Worm (Caenorhabditis elegans): ENCODE data around the gene mtx-2.

mtx-2 gene

DNA sequence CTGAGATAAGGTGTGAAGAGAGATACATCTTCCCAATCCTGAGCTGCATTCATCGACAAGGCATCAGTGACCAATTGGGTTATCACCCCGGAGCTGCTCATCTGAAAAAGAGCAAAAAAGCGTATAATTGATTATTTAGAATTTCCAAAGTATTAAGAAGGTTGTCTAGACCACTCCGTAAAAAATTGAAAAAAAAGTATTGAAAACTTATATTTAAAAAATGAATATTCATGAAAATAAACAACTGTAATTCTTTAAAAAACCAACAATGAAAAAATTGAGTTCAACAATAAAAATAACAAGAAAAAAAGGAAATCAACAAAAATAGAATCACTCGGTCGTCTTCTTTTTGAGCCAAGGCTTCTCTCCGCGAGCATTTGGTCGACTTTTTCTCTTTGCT, at the start of gene mtx-2:
mtx-2 (minus strand) TSS at position 101 of the 400 bp plus-strand sequence.
- TF ChIP-seq ztf-29 (GFP tag; IDR thresholded peaks at IDR 0.05) (no peak), cog-1 (tag; optimal IDR thresholded peaks at IDR 0.05) (no peak), tab-1 (GFP tag; IDR thresholded peaks at IDR 0.05) (no peak), flt-1 (GFP tag; IDR thresholded peaks at IDR 0.05) (no peak), med-1 (GFP tag; optimal IDR thresholded peaks at IDR 0.05; ENCODE audit: insufficient read depth) (no peak)

DNA sequence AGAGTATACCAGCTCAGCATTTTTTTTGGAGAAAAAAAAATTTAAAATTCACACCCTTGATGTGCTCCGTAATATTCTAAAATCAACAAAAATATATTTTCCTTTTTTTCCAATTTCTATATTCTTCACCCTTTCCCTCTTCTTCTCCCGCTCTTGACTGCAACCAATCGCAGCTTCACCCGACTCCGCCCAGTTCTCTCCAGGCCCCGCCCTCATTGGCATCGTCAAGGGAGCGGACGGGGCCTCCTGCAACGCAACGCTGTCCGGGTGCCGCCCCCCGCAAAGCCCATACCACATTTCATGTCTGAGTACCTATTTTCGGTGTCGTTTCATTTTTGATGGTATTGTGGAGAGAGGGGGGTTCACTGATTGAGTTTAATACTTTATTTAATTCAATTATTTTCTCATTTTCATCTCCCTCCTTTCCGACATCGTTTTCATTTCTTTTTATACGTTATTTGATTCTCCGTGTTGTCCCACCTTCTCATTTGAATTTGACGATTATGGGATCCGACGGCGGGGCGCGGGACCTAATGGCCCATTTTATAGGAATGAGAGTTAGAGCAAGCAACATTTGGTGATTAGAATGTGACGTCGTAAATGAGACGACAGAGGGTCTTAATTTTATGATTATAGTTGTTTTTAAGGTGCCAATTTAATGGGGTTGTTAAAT, 48.9 kb upstream of the mtx-2 start:
- TF ChIP-seq ztf-23 (GFP tag; IDR thresholded peaks at IDR 0.05), result peak; percentile 40; the same call in 1 of the 2 replicates
- no peak for TF ChIP-seq flt-1 (GFP tag; IDR thresholded peaks at IDR 0.05)

DNA sequence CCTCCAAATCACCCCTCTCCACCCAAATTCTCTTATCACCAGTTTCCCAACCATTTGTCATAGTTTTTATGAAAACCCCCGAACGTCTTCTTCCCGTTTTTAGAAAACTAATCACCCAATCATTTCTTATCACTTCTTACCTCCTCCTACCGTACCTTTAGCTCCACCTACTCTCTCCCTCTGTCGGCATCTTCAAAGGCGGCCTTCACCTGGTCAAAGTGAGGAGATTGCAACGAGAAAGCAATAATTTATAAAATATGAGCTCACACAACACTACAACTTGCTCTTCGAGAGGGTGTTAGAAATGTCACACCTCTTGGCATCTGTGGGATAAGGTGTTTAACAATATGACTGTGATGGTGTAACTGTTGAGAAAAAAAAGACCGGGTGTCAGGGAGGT, 45.6 kb upstream of the mtx-2 start:
- TF ChIP-seq T22C8.4 (GFP tag; IDR thresholded peaks at IDR 0.05), result no peak
- no peak for TF ChIP-seq ztf-29 (GFP tag; IDR thresholded peaks at IDR 0.05)
- TF ChIP-seq flt-1 (GFP tag; IDR thresholded peaks at IDR 0.05), result no peak
- no peak for TF ChIP-seq cog-1 (tag; optimal IDR thresholded peaks at IDR 0.05)
- TF ChIP-seq ztf-23 (GFP tag; IDR thresholded peaks at IDR 0.05), result no peak
- no peak for TF ChIP-seq ref-1 (GFP tag; conservative IDR thresholded peaks at IDR 0.05)
- TF ChIP-seq med-1 (GFP tag; optimal IDR thresholded peaks at IDR 0.05; ENCODE audit: insufficient read depth), result no peak
- no peak for TF ChIP-seq klf-2 (GFP tag; conservative IDR thresholded peaks at IDR 0.05)
- no peak for TF ChIP-seq tab-1 (GFP tag; IDR thresholded peaks at IDR 0.05)

DNA sequence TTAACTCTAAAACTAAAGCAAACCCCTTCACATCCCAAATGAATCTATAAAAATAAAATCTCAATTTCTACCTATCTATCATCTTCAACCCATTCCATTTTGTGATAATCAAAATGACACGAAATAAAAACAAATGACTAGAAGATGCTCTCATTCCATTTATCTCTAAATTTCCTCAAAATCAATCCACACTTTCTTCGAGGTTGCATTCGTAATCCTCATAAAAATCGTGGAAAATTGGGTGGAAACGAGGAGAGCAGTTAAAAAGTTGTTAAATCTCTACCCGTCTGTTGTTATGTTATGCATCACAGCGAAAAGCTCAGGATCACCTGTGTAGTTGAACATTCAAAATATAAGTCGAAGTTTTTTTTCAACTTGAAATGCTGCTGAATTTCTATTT, 43.5 kb upstream of the mtx-2 start:
- TF ChIP-seq klf-2 (GFP tag; conservative IDR thresholded peaks at IDR 0.05) (no peak), flt-1 (GFP tag; IDR thresholded peaks at IDR 0.05) (no peak), ztf-29 (GFP tag; IDR thresholded peaks at IDR 0.05) (no peak), med-1 (GFP tag; optimal IDR thresholded peaks at IDR 0.05; ENCODE audit: insufficient read depth) (no peak), T22C8.4 (GFP tag; IDR thresholded peaks at IDR 0.05) (no peak), ztf-23 (GFP tag; IDR thresholded peaks at IDR 0.05) (no peak), tab-1 (GFP tag; IDR thresholded peaks at IDR 0.05) (no peak), cog-1 (tag; optimal IDR thresholded peaks at IDR 0.05) (no peak), ref-1 (GFP tag; conservative IDR thresholded peaks at IDR 0.05) (no peak)

DNA sequence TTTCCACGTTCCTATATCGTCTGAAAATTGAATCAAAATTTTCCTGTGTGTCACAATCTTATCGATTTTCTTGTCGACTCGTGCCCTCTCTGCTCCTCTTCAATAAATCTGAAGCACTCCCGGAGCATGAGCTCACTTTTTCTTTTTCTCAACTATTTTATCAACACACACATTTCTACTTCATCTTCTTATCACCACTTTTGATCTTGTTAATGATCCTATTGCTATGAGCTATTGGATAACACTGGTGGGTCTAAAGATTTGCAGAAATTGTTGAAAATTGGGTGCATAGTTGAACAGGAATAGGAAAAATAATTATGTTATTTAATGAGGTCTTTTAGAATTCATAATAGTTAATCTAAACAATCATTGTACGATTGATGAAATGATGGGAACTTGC, 41.9 kb upstream of the mtx-2 start:
- TF ChIP-seq med-1 (GFP tag; optimal IDR thresholded peaks at IDR 0.05; ENCODE audit: insufficient read depth) (no peak), tab-1 (GFP tag; IDR thresholded peaks at IDR 0.05) (no peak)

DNA sequence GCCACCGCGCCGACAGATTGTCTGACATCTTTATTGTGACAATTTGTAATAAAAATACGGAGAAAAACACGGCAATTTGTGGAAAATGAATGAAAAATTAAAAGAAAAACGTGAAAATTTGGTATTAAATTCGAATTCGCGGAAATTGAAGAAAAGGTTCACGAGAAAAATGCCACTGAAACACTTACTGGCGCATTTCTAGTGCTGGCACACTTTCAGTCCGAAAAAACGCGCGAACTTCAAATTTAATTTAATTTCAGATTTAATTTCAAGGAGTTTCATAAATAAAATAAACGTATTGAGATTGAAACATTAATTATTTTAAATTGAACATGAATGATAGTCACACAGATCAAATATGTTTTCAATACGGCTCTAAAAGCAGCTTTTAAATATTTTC, 31.9 kb upstream of the mtx-2 start, which contains the start of gene cyk-7:
cyk-7 (minus strand) TSS at position 99 of the 400 bp plus-strand sequence.
- no peak for TF ChIP-seq med-1 (GFP tag; optimal IDR thresholded peaks at IDR 0.05; ENCODE audit: insufficient read depth)
- TF ChIP-seq ztf-29 (GFP tag; IDR thresholded peaks at IDR 0.05), result no peak
- no peak for TF ChIP-seq tab-1 (GFP tag; IDR thresholded peaks at IDR 0.05)

DNA sequence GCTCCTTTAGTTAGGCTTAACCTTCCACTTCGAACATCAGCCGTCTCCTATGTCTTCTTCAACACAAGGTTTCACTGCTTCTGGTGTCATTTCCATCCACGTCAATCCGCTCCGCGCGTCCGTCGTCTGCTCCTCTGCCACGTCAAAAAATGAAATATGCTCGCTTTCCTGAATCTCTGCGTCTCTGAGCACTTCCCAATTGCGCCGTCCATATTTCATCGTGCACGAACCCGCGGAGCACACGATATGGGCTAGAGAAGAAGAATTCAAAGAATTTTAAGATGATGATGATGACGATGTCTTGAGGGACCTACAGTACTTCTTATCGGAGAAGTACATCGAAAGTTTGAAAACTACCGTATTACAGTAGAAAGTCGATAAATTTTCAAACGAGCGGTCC, 29.6 kb upstream of the mtx-2 start:
- no peak for TF ChIP-seq cog-1 (tag; optimal IDR thresholded peaks at IDR 0.05)
- TF ChIP-seq klf-2 (GFP tag; conservative IDR thresholded peaks at IDR 0.05), result no peak
- no peak for TF ChIP-seq med-1 (GFP tag; optimal IDR thresholded peaks at IDR 0.05; ENCODE audit: insufficient read depth)
- TF ChIP-seq ztf-23 (GFP tag; IDR thresholded peaks at IDR 0.05), result no peak
- TF ChIP-seq flt-1 (GFP tag; IDR thresholded peaks at IDR 0.05), result no peak
- no peak for TF ChIP-seq ztf-29 (GFP tag; IDR thresholded peaks at IDR 0.05)
- TF ChIP-seq ref-1 (GFP tag; conservative IDR thresholded peaks at IDR 0.05), result no peak
- no peak for TF ChIP-seq tab-1 (GFP tag; IDR thresholded peaks at IDR 0.05)
- no peak for TF ChIP-seq T22C8.4 (GFP tag; IDR thresholded peaks at IDR 0.05)

DNA sequence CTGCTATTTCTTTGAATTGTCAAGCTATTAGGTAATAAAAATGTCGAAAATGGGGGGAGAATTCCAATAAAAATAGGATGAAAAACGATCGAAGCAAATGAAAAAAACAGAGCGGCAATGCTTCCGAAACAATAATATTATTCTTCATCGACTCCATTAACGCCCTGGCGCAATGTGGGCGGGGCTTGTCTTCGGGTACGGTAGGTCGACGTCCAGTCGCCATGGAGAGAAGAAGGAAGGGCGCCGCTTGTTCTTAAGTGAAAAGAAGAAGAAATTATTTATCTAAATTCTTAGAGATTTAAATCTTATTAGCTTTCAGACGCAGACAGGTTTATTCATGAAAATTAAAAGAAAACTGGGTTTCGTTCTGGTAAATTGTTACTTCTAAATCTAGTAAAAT, 28.8 kb upstream of the mtx-2 start:
- TF ChIP-seq ztf-23 (GFP tag; IDR thresholded peaks at IDR 0.05) (no peak), ref-1 (GFP tag; conservative IDR thresholded peaks at IDR 0.05) (no peak), flt-1 (GFP tag; IDR thresholded peaks at IDR 0.05) (no peak), tab-1 (GFP tag; IDR thresholded peaks at IDR 0.05) (no peak), ztf-29 (GFP tag; IDR thresholded peaks at IDR 0.05) (no peak), T22C8.4 (GFP tag; IDR thresholded peaks at IDR 0.05) (no peak), med-1 (GFP tag; optimal IDR thresholded peaks at IDR 0.05; ENCODE audit: insufficient read depth) (no peak), cog-1 (tag; optimal IDR thresholded peaks at IDR 0.05) (no peak), klf-2 (GFP tag; conservative IDR thresholded peaks at IDR 0.05) (no peak)

DNA sequence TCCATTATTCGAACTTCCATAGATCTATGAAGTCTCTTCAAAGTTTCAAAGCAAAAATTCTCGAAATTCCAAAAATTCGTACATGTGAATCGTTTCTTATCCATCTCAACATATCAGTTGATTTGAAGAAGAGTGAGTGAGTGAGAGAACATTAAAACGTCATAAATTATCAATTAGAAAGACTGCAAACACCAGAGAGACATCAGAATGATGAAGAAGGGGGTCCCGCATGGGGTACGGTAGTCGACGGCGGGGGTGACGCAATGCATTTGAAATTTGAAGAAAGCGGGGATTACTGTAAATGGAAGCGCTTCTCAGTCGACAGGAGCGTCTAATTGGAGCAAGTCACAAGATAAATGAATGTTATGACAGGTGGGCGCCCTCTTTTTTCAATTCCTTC, 27.1 kb upstream of the mtx-2 start:
- TF ChIP-seq ref-1 (GFP tag; conservative IDR thresholded peaks at IDR 0.05) (no peak), tab-1 (GFP tag; IDR thresholded peaks at IDR 0.05) (no peak), ztf-29 (GFP tag; IDR thresholded peaks at IDR 0.05) (no peak), med-1 (GFP tag; optimal IDR thresholded peaks at IDR 0.05; ENCODE audit: insufficient read depth) (no peak), T22C8.4 (GFP tag; IDR thresholded peaks at IDR 0.05) (no peak), ztf-23 (GFP tag; IDR thresholded peaks at IDR 0.05) (no peak), flt-1 (GFP tag; IDR thresholded peaks at IDR 0.05) (no peak), klf-2 (GFP tag; conservative IDR thresholded peaks at IDR 0.05) (no peak), cog-1 (tag; optimal IDR thresholded peaks at IDR 0.05) (no peak)

DNA sequence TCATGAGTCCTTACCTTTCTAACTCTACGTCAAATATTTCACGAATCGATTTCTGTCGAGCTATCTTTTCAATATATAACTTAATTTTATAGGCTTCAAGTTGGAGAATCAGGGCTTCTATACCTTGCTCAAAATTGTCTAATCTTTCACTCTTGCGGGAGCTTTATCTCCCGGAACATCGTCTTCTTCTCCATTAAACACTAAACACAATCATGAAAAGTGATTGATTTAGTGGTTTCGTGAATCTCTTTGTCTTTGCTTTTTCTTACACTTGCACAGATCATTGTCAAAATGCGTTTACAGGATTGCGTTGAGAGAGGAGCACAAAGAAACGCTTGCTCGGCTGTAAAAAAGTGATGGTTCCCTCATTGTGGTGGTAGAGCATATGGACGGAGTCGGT, 25.0 kb upstream of the mtx-2 start:
- no peak for TF ChIP-seq cog-1 (tag; optimal IDR thresholded peaks at IDR 0.05)
- no peak for TF ChIP-seq klf-2 (GFP tag; conservative IDR thresholded peaks at IDR 0.05)
- TF ChIP-seq ztf-29 (GFP tag; IDR thresholded peaks at IDR 0.05), result no peak
- TF ChIP-seq ref-1 (GFP tag; conservative IDR thresholded peaks at IDR 0.05), result no peak
- TF ChIP-seq flt-1 (GFP tag; IDR thresholded peaks at IDR 0.05), result no peak
- TF ChIP-seq T22C8.4 (GFP tag; IDR thresholded peaks at IDR 0.05), result no peak
- no peak for TF ChIP-seq ztf-23 (GFP tag; IDR thresholded peaks at IDR 0.05)

DNA sequence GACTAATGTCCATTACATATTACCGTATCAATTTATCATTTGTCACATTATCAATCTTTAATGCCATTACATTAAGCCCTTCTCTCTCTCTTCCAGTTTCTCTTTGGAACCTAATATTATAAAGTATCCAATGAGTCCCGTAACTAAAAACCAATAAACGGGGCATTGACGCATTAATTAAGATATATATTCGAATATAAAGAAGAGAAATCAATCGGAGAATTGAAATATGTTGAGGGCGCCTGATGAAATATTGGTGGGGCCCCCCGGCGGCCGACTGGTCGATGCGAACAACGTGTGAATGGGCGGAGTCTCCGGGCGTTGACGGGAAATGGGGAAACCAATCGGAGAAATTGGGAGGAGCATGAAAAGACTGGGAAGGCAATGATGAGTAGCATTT, 20.8 kb upstream of the mtx-2 start:
- TF ChIP-seq tab-1 (GFP tag; IDR thresholded peaks at IDR 0.05), result no peak
- no peak for TF ChIP-seq ztf-29 (GFP tag; IDR thresholded peaks at IDR 0.05)
- no peak for TF ChIP-seq klf-2 (GFP tag; conservative IDR thresholded peaks at IDR 0.05)
- TF ChIP-seq cog-1 (tag; optimal IDR thresholded peaks at IDR 0.05), result no peak
- no peak for TF ChIP-seq flt-1 (GFP tag; IDR thresholded peaks at IDR 0.05)
- no peak for TF ChIP-seq ref-1 (GFP tag; conservative IDR thresholded peaks at IDR 0.05)
- TF ChIP-seq T22C8.4 (GFP tag; IDR thresholded peaks at IDR 0.05), result no peak
- TF ChIP-seq ztf-23 (GFP tag; IDR thresholded peaks at IDR 0.05), result no peak
- TF ChIP-seq med-1 (GFP tag; optimal IDR thresholded peaks at IDR 0.05; ENCODE audit: insufficient read depth), result no peak

All from whole organism, midembryonic.